Worm (Caenorhabditis elegans) whole organism, L1 larva: Measurements from ENCODE around the gene R03H10.2.

Experiments
- ceh-63 ChIP-seq: fragments of 200-800 bp; sonication (Bioruptor generic); optimal IDR thresholded peaks from 2 replicates; lab custom pipeline; 2018; ENCODE audit warnings: mild to moderate bottlenecking, missing genetic modification characterization, missing compliant biosample characterization
- lsy-2 ChIP-seq, 2 experiments: fragments of 150-350 bp; optimal IDR thresholded peaks; 2 replicates each; lab custom pipeline; 2014; ENCODE audit warnings: missing biosample characterization in 2 of 2, missing genetic modification characterization in 2 of 2
- mdl-1 ChIP-seq, 2 experiments: fragments of 150-350 bp; optimal IDR thresholded peaks; 2 replicates each; lab custom pipeline; 2014 to 2017; ENCODE audit warnings: missing biosample characterization in 2 of 2, missing genetic modification characterization in 2 of 2, inconsistent platforms in 1 of 2
- skn-1 ChIP-seq: fragments of 150-350 bp; optimal IDR thresholded peaks from 2 replicates; lab custom pipeline; 2014; ENCODE audit warnings: missing biosample characterization, missing genetic modification characterization

ce11 chrII:4150211-4150610 is 5.4 kb upstream of the R03H10.2 start:
- no peak for TF ChIP-seq lsy-2 (tag; optimal IDR thresholded peaks at IDR 0.05; lab: Kevin White, UChicago)
- TF ChIP-seq skn-1 = no peak
- no peak for TF ChIP-seq ceh-63
- no peak for TF ChIP-seq mdl-1 (tag; optimal IDR thresholded peaks at IDR 0.05; lab: Kevin White, UChicago)
